Fruit fly (Drosophila melanogaster): ENCODE measurements around the gene Rev1.

The Rev1 gene

dm6 chr3L:690031-690686 lies 36.0 kb downstream of the Rev1 start, which contains the start of the genes CG32483 and RabX6:
Gene CG32483, minus strand, starts transcription at chr3L:690081.
Gene RabX6, plus strand, starts transcription at chr3L:690517.
- no peak for TF ChIP-seq NfI (GFP tag; optimal IDR thresholded peaks at IDR 0.05)
- no peak for TF ChIP-seq toy (GFP tag; IDR thresholded peaks at IDR 0.05)
- no peak for TF ChIP-seq D19A (tag; optimal IDR thresholded peaks at IDR 0.05)
- 0 out of 3 replicates have a peak, but pooled peaks have one; percentile 35 for TF ChIP-seq mld (GFP tag; IDR thresholded peaks at IDR 0.05; ENCODE audit: partially characterized antibody)
- TF ChIP-seq ATbp (GFP tag; optimal IDR thresholded peaks at IDR 0.05): no peak
- TF ChIP-seq Atf-2 (GFP tag; optimal IDR thresholded peaks at IDR 0.05): no peak
- no peak for TF ChIP-seq PHDP (tag; optimal IDR thresholded peaks at IDR 0.05)
- no peak for TF ChIP-seq ci (GFP tag; IDR thresholded peaks at IDR 0.05)
- TF ChIP-seq Atf3 (GFP tag; optimal IDR thresholded peaks at IDR 0.05): no peak
- peak; percentile 97 for TF ChIP-seq CG15514 (GFP tag; optimal IDR thresholded peaks at IDR 0.05)
- no peak for TF ChIP-seq B-H1 (GFP tag; IDR thresholded peaks at IDR 0.05)
- no peak for TF ChIP-seq ara (GFP tag; IDR thresholded peaks at IDR 0.05)
- TF ChIP-seq otp (GFP tag; IDR thresholded peaks at IDR 0.05): no peak
- TF ChIP-seq Lpt (GFP tag; optimal IDR thresholded peaks at IDR 0.05): no peak
- TF ChIP-seq CG17912 (GFP tag; optimal IDR thresholded peaks at IDR 0.05): no peak
- no peak for TF ChIP-seq CG9817 (tag; optimal IDR thresholded peaks at IDR 0.05)
- TF ChIP-seq Opbp (GFP tag; IDR thresholded peaks at IDR 0.05; ENCODE audit: partially characterized antibody): peak; percentile 52; the same call in 1 of the 3 replicates
- peak; percentile 79 for TF ChIP-seq Dref (GFP tag; IDR thresholded peaks at IDR 0.05)
- TF ChIP-seq Aef1 (GFP tag; IDR thresholded peaks at IDR 0.05): no peak
- no peak for TF ChIP-seq Dip3 (GFP tag; optimal IDR thresholded peaks at IDR 0.05)
- TF ChIP-seq rib (GFP tag; IDR thresholded peaks at IDR 0.05): peak; percentile 14; the same call in 1 of the 2 replicates
- no peak for TF ChIP-seq Rfx (GFP tag; IDR thresholded peaks at IDR 0.05)
- TF ChIP-seq Vsx1 (GFP tag; optimal IDR thresholded peaks at IDR 0.05): no peak
- TF ChIP-seq CG1647 (GFP tag; optimal IDR thresholded peaks at IDR 0.05): no peak
- no peak for TF ChIP-seq CG10654 (GFP tag; optimal IDR thresholded peaks at IDR 0.05)
- no peak for TF ChIP-seq MTF-1 (GFP tag; optimal IDR thresholded peaks at IDR 0.05; ENCODE audit: borderline replicate concordance)
- no peak for TF ChIP-seq CG3163 (GFP tag; optimal IDR thresholded peaks at IDR 0.05)
- TF ChIP-seq CG10209 (GFP tag; optimal IDR thresholded peaks at IDR 0.05): no peak
- TF ChIP-seq lmd (GFP tag; IDR thresholded peaks at IDR 0.05): no peak
- TF ChIP-seq gcm (GFP tag; optimal IDR thresholded peaks at IDR 0.05): no peak
- TF ChIP-seq Dip2 (GFP tag; IDR thresholded peaks at IDR 0.05): no peak
- TF ChIP-seq Myb (GFP tag; optimal IDR thresholded peaks at IDR 0.05): peak; percentile 63
- no peak for TF ChIP-seq CG9727 (GFP tag; optimal IDR thresholded peaks at IDR 0.05)
- TF ChIP-seq grn (GFP tag; optimal IDR thresholded peaks at IDR 0.05): peak; percentile 98
- peak; percentile 58 for TF ChIP-seq CG15479 (GFP tag; optimal IDR thresholded peaks at IDR 0.05)
- no peak for TF ChIP-seq cwo (GFP tag; optimal IDR thresholded peaks at IDR 0.05)
- TF ChIP-seq Hey (tag; optimal IDR thresholded peaks at IDR 0.05): no peak
- no peak for TF ChIP-seq CG8359 (GFP tag; optimal IDR thresholded peaks at IDR 0.05; ENCODE audit: borderline replicate concordance)
- TF ChIP-seq CG10267 (tag; optimal IDR thresholded peaks at IDR 0.05): peak; percentile 3
- 0 out of 3 replicates have a peak, but pooled peaks have one; percentile 53 for TF ChIP-seq CG7963 (GFP tag; IDR thresholded peaks at IDR 0.05; ENCODE audit: partially characterized antibody)
- TF ChIP-seq CG42726 (GFP tag; IDR thresholded peaks at IDR 0.05; ENCODE audit: partially characterized antibody): no peak
- TF ChIP-seq cad (GFP tag; optimal IDR thresholded peaks at IDR 0.05): no peak
- TF ChIP-seq zfh2 (GFP tag; optimal IDR thresholded peaks at IDR 0.05): no peak
- TF ChIP-seq onecut (GFP tag; IDR thresholded peaks at IDR 0.05): no peak
- no peak for TF ChIP-seq Max (GFP tag; optimal IDR thresholded peaks at IDR 0.05)
- no peak for TF ChIP-seq z (GFP tag; IDR thresholded peaks at IDR 0.05)
- no peak for TF ChIP-seq gsb-n (tag; optimal IDR thresholded peaks at IDR 0.05)
- TF ChIP-seq CG8290 (GFP tag; optimal IDR thresholded peaks at IDR 0.05): no peak
- peak in 1 of 2 experiments; percentile 9 for TF ChIP-seq CG8290 (tag; optimal IDR thresholded peaks at IDR 0.05)
- TF ChIP-seq crp (GFP tag; optimal IDR thresholded peaks at IDR 0.05): peak; percentile 65 to 93
